Fruit fly (Drosophila melanogaster): ENCODE data around the gene SsRbeta.

DNA sequence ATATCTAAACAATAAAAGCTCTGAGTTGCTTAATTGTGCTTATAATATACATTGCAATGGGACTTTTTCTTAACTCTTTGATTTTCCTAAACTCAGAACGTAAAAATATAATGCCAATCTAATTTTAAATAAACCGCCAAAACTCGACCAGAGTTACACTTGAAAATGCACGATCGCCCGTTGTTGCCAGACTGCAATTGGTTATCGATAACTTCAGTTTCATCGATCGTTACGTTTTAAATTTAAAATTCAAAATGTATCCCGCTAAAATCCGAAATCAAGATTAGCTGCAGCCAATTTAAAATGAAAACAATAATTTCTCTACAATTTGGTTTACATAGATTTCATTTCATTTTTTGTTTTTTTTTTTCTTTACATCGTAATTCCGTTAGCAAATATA is 9.7 kb downstream of the SsRbeta start:
- TF ChIP-seq CG8632 (GFP tag; optimal IDR thresholded peaks at IDR 0.05) = no peak
- TF ChIP-seq CG32006 (GFP tag; optimal IDR thresholded peaks at IDR 0.05) = no peak
- TF ChIP-seq CG8319 (GFP tag; optimal IDR thresholded peaks at IDR 0.05) = no peak
- no peak for TF ChIP-seq CG11762 (GFP tag; optimal IDR thresholded peaks at IDR 0.05; ENCODE audit: insufficient read depth)
- no peak for TF ChIP-seq Sox14 (GFP tag; optimal IDR thresholded peaks at IDR 0.05)
- no peak for TF ChIP-seq topi (GFP tag; optimal IDR thresholded peaks at IDR 0.05)
- no peak for TF ChIP-seq acj6 (GFP tag; optimal IDR thresholded peaks at IDR 0.05)
- TF ChIP-seq CG10669 (GFP tag; optimal IDR thresholded peaks at IDR 0.05) = no peak
- TF ChIP-seq Hr38 (GFP tag; optimal IDR thresholded peaks at IDR 0.05) = no peak

Data from whole organism, prepupa.